Fruit fly (Drosophila melanogaster): Measurements from ENCODE around the gene CG33500.

The CG33500 gene

DNA sequence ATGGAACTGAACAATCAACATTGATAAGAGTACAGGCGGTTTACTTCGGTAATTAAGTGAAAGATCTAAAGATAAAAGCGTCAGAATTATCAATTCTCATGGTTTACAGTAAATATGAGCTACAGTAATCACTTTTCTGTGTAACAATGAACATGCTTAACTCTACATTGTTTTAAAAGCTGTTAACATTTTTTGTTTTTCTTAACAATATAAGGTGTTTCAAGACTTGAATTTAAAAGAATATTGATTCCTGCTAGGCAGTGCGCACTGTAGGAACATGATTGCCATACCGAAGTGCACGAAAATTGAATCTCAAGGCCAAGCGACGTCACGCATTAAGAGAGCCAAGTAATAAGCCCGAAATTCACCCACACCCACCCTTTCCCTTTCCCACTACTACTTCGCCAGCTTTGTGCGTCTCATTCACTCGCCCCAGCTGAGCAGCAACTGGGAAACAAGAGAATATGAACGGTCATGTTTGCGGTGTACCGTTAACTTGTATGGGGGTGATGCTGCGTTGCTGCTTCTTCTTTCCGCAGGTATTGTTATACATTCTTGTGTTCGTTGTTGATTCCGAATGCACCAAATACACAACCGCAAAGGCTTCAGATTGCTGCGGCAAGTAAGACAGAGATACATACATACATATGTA, 17.1 kb upstream of the CG33500 start (continued):
- peak; percentile 65 for TF ChIP-seq fd3F (GFP tag; optimal IDR thresholded peaks at IDR 0.05)
- peak; percentile 52 for TF ChIP-seq Chrac-16 (GFP tag; optimal IDR thresholded peaks at IDR 0.05)
- no peak for TF ChIP-seq zen2 (GFP tag; IDR thresholded peaks at IDR 0.05; ENCODE audit: partially characterized antibody)
- no peak for TF ChIP-seq ewg (GFP tag; optimal IDR thresholded peaks at IDR 0.05)
- TF ChIP-seq bigmax (GFP tag; optimal IDR thresholded peaks at IDR 0.05), result no peak
- peak; percentile 50 for TF ChIP-seq fd96Cb (tag; optimal IDR thresholded peaks at IDR 0.05)
- TF ChIP-seq CG8765 (GFP tag; IDR thresholded peaks at IDR 0.05), result no peak
- no peak for TF ChIP-seq lov (optimal IDR thresholded peaks at IDR 0.05)
- peak; percentile 50; the same call in 1 of the 3 replicates for TF ChIP-seq lov (GFP tag; IDR thresholded peaks at IDR 0.05)
- peak; percentile 70; the same call in 1 of the 2 replicates for TF ChIP-seq ttk (GFP tag; IDR thresholded peaks at IDR 0.05)
- TF ChIP-seq stwl (tag; optimal IDR thresholded peaks at IDR 0.05), result no peak
- TF ChIP-seq CG33213 (GFP tag; optimal IDR thresholded peaks at IDR 0.05), result peak; percentile 1
- no peak for TF ChIP-seq Spps (tag; optimal IDR thresholded peaks at IDR 0.05)
- TF ChIP-seq CG2116 (GFP tag; optimal IDR thresholded peaks at IDR 0.05), result no peak
- no peak for TF ChIP-seq CG1647 (GFP tag; optimal IDR thresholded peaks at IDR 0.05)
- peak; percentile 55 for TF ChIP-seq CG10147 (GFP tag; optimal IDR thresholded peaks at IDR 0.05)
- peak; percentile 62 for TF ChIP-seq CG17359 (tag; optimal IDR thresholded peaks at IDR 0.05)
- TF ChIP-seq CG2199 (GFP tag; IDR thresholded peaks at IDR 0.05), result peak; percentile 49; the same call in 1 of the 3 replicates
- peak; percentile 85 for TF ChIP-seq row (GFP tag; IDR thresholded peaks at IDR 0.05)
- TF ChIP-seq CG12155 (GFP tag; optimal IDR thresholded peaks at IDR 0.05), result peak; percentile 59
- TF ChIP-seq CG11504 (tag; optimal IDR thresholded peaks at IDR 0.05), result peak; percentile 72
- peak; percentile 67 for TF ChIP-seq Oli (tag; optimal IDR thresholded peaks at IDR 0.05)
- TF ChIP-seq chinmo (GFP tag; IDR thresholded peaks at IDR 0.05; ENCODE audit: partially characterized antibody), result no peak
- no peak for TF ChIP-seq Poxn (GFP tag; IDR thresholded peaks at IDR 0.05)
- peak; percentile 70 for TF ChIP-seq CG2712 (tag; optimal IDR thresholded peaks at IDR 0.05)
- no peak for TF ChIP-seq CG10565 (GFP tag; optimal IDR thresholded peaks at IDR 0.05)
- TF ChIP-seq Jarid2 (GFP tag; optimal IDR thresholded peaks at IDR 0.05), result no peak
- TF ChIP-seq bab2 (GFP tag; optimal IDR thresholded peaks at IDR 0.05), result peak; percentile 63
- peak; percentile 76 for TF ChIP-seq Xrp1 (GFP tag; IDR thresholded peaks at IDR 0.05)
- peak; percentile 56 for TF ChIP-seq lilli (GFP tag; optimal IDR thresholded peaks at IDR 0.05)
- no peak for TF ChIP-seq zf30C (GFP tag; optimal IDR thresholded peaks at IDR 0.05)
- no peak for TF ChIP-seq Six4 (GFP tag; optimal IDR thresholded peaks at IDR 0.05)
- peak; percentile 67 for TF ChIP-seq Atf6 (GFP tag; IDR thresholded peaks at IDR 0.05)
- peak; percentile 57 for TF ChIP-seq CG7786 (GFP tag; optimal IDR thresholded peaks at IDR 0.05)
- no peak for TF ChIP-seq pan (optimal IDR thresholded peaks at IDR 0.05)
- TF ChIP-seq pan (GFP tag; optimal IDR thresholded peaks at IDR 0.05 in 1 of 2, IDR thresholded peaks at IDR 0.05 in 1 of 2), result peak in 1 of 2 experiments; percentile 83
- TF ChIP-seq tap (tag; optimal IDR thresholded peaks at IDR 0.05), result peak; percentile 58
- peak; percentile 50 for TF ChIP-seq CG15514 (GFP tag; optimal IDR thresholded peaks at IDR 0.05)
- TF ChIP-seq schlank (tag; optimal IDR thresholded peaks at IDR 0.05), result peak; percentile 8
- no peak for TF ChIP-seq rib (GFP tag; IDR thresholded peaks at IDR 0.05)
- TF ChIP-seq pum (GFP tag; optimal IDR thresholded peaks at IDR 0.05), result peak; percentile 14
- peak; percentile 28 for TF ChIP-seq scrt (GFP tag; optimal IDR thresholded peaks at IDR 0.05)
- TF ChIP-seq lab (GFP tag; optimal IDR thresholded peaks at IDR 0.05), result peak; percentile 82
- TF ChIP-seq CG31224 (GFP tag; IDR thresholded peaks at IDR 0.05), result peak; percentile 37; the same call in 1 of the 2 replicates
- TF ChIP-seq btn (GFP tag; optimal IDR thresholded peaks at IDR 0.05), result no peak
- peak; percentile 44 for TF ChIP-seq CG10267 (tag; optimal IDR thresholded peaks at IDR 0.05)
- no peak for TF ChIP-seq CG30020 (tag; optimal IDR thresholded peaks at IDR 0.05)
- no peak for TF ChIP-seq Dll (GFP tag; IDR thresholded peaks at IDR 0.05; ENCODE audit: partially characterized antibody)
- no peak for TF ChIP-seq CG1529 (GFP tag; optimal IDR thresholded peaks at IDR 0.05)
- TF ChIP-seq CG10462 (GFP tag; optimal IDR thresholded peaks at IDR 0.05), result no peak

Data from whole organism, embryonic.